Worm (Caenorhabditis elegans) whole organism, L3 larva: ENCODE measurements around the gene ife-2.
A peak's percentile ranks its signal among the peaks of the same experiment; 100 is the strongest.

Source experiments
- aly-2 ChIP-seq: fragments of 150-350 bp; optimal IDR thresholded peaks from 2 replicates; lab custom pipeline; 2014; ENCODE audit warnings: missing biosample characterization, missing genetic modification characterization
- ceh-16 ChIP-seq: sonication (generic microtip); optimal IDR thresholded peaks from 2 replicates; lab custom pipeline; 2017; ENCODE audit warnings: missing biosample characterization, missing genetic modification characterization
- ceh-28 ChIP-seq: fragments of 150-350 bp; optimal IDR thresholded peaks from 2 replicates; lab custom pipeline; 2014; ENCODE audit warnings: missing biosample characterization, missing genetic modification reagents, missing genetic modification characterization
- ceh-82 ChIP-seq: fragments of 150-350 bp; optimal IDR thresholded peaks from 2 replicates; lab custom pipeline; 2014; ENCODE audit warnings: missing biosample characterization, missing genetic modification characterization
- daf-12 ChIP-seq: fragments of 150-350 bp; optimal IDR thresholded peaks from 2 replicates; lab custom pipeline; 2014; ENCODE audit warnings: missing biosample characterization, missing genetic modification reagents, missing genetic modification characterization
- egl-27 ChIP-seq: sonication (generic microtip); optimal IDR thresholded peaks from 4 replicates; lab custom pipeline; 2017; ENCODE audit warnings: missing biosample characterization, missing genetic modification reagents, missing genetic modification characterization
- elt-3 ChIP-seq, 3 experiments: fragments of 150-350 bp in 1 of 3; sonication (generic microtip) in 2 of 3; optimal IDR thresholded peaks; 2 replicates in 2 of 3; 4 replicates in 1 of 3; lab custom pipeline; 2014 to 2017; ENCODE audit warnings: missing biosample characterization in 3 of 3, missing genetic modification characterization in 3 of 3
- eor-1 ChIP-seq, 2 experiments: fragments of 150-350 bp; optimal IDR thresholded peaks; 2 replicates each; lab custom pipeline; 2014 to 2018; ENCODE audit warnings: missing biosample characterization in 2 of 2, missing genetic modification characterization in 2 of 2
- fkh-2 ChIP-seq: fragments of 150-350 bp; optimal IDR thresholded peaks from 2 replicates; lab custom pipeline; 2014; ENCODE audit warnings: missing biosample characterization, missing genetic modification reagents, missing genetic modification characterization
- fos-1 ChIP-seq: fragments of 150-350 bp; optimal IDR thresholded peaks from 2 replicates; lab custom pipeline; 2014; ENCODE audit warnings: missing biosample characterization, missing genetic modification characterization
- hmg-11 ChIP-seq: sonication (generic microtip); optimal IDR thresholded peaks from 2 replicates; lab custom pipeline; 2016; ENCODE audit warnings: missing genetic modification characterization, missing compliant biosample characterization
- jun-1 ChIP-seq: fragments of 150-350 bp; optimal IDR thresholded peaks from 2 replicates; lab custom pipeline; 2014; ENCODE audit warnings: missing biosample characterization, missing genetic modification reagents, missing genetic modification characterization
- lin-39 ChIP-seq: fragments of 150-350 bp; optimal IDR thresholded peaks from 2 replicates; lab custom pipeline; 2018; ENCODE audit warnings: missing biosample characterization, missing genetic modification reagents, missing genetic modification characterization
- lsy-12 ChIP-seq: sonication (generic microtip); optimal IDR thresholded peaks from 2 replicates; lab custom pipeline; 2016; ENCODE audit warnings: mild to moderate bottlenecking, missing genetic modification characterization, missing compliant biosample characterization
- mdl-1 ChIP-seq: fragments of 150-350 bp; optimal IDR thresholded peaks from 2 replicates; lab custom pipeline; 2014; ENCODE audit warnings: missing biosample characterization, missing genetic modification characterization
- nfya-1 ChIP-seq: sonication (generic microtip); optimal IDR thresholded peaks from 2 replicates; lab custom pipeline; 2017; ENCODE audit warnings: missing genetic modification characterization, mild to moderate bottlenecking, missing compliant biosample characterization, antibody characterized with exemption, moderate library complexity; ENCODE audit not compliant: insufficient read depth
- nhr-12 ChIP-seq: fragments of 150-350 bp; optimal IDR thresholded peaks from 2 replicates; lab custom pipeline; 2014; ENCODE audit warnings: missing biosample characterization, missing genetic modification characterization
- nhr-23 ChIP-seq: fragments of 150-350 bp; optimal IDR thresholded peaks from 2 replicates; lab custom pipeline; 2014; ENCODE audit warnings: missing biosample characterization, missing genetic modification reagents, missing genetic modification characterization
- nhr-237 ChIP-seq: fragments of 150-350 bp; optimal IDR thresholded peaks from 2 replicates; lab custom pipeline; 2014; ENCODE audit warnings: missing biosample characterization, missing genetic modification characterization
- nhr-25 ChIP-seq: sonication (generic microtip); optimal IDR thresholded peaks from 2 replicates; lab custom pipeline; 2017; ENCODE audit warnings: missing biosample characterization, missing genetic modification characterization
- nhr-28 ChIP-seq: fragments of 150-350 bp; optimal IDR thresholded peaks from 2 replicates; lab custom pipeline; 2014; ENCODE audit warnings: missing biosample characterization, missing genetic modification characterization
- nhr-43 ChIP-seq: sonication (generic microtip); optimal IDR thresholded peaks from 2 replicates; lab custom pipeline; 2016; ENCODE audit warnings: mild to moderate bottlenecking, missing genetic modification characterization, missing compliant biosample characterization; ENCODE audit not compliant: poor library complexity, severe bottlenecking
- nhr-67 ChIP-seq: fragments of 150-350 bp; optimal IDR thresholded peaks from 2 replicates; lab custom pipeline; 2014; ENCODE audit warnings: missing biosample characterization, missing genetic modification characterization
- nhr-76 ChIP-seq: fragments of 150-350 bp; sonication (generic microtip); optimal IDR thresholded peaks from 5 replicates; lab custom pipeline; 2014; ENCODE audit warnings: missing biosample characterization, missing genetic modification characterization
- nhr-77 ChIP-seq: fragments of 150-350 bp; optimal IDR thresholded peaks from 2 replicates; lab custom pipeline; 2014; ENCODE audit warnings: missing biosample characterization, missing genetic modification characterization
- pha-4 ChIP-seq: fragments of 150-350 bp; optimal IDR thresholded peaks from 2 replicates; lab custom pipeline; 2014; ENCODE audit warnings: missing biosample characterization, missing genetic modification reagents, missing genetic modification characterization
- pqm-1 ChIP-seq: fragments of 150-350 bp; optimal IDR thresholded peaks from 2 replicates; lab custom pipeline; 2017; ENCODE audit warnings: missing biosample characterization, missing genetic modification characterization, inconsistent platforms
- sea-2 ChIP-seq: fragments of 150-350 bp; sonication (generic microtip); optimal IDR thresholded peaks from 4 replicates; lab custom pipeline; 2014; ENCODE audit warnings: missing biosample characterization, missing genetic modification reagents, missing genetic modification characterization
- skn-1 ChIP-seq: fragments of 150-350 bp; optimal IDR thresholded peaks from 2 replicates; lab custom pipeline; 2014; ENCODE audit warnings: missing biosample characterization, missing genetic modification characterization
- tbx-2 ChIP-seq: sonication (generic microtip); optimal IDR thresholded peaks from 2 replicates; lab custom pipeline; 2016; ENCODE audit warnings: mild to moderate bottlenecking, missing genetic modification characterization, missing compliant biosample characterization
- unc-39 ChIP-seq: sonication (generic microtip); optimal IDR thresholded peaks from 4 replicates; lab custom pipeline; 2017; ENCODE audit warnings: missing biosample characterization, missing genetic modification characterization
- unc-62 ChIP-seq: fragments of 150-350 bp; sonication (generic microtip); optimal IDR thresholded peaks from 4 replicates; lab custom pipeline; 2014; ENCODE audit warnings: missing biosample characterization, missing genetic modification reagents, missing genetic modification characterization
- zag-1 ChIP-seq: fragments of 150-350 bp; optimal IDR thresholded peaks from 2 replicates; lab custom pipeline; 2014; ENCODE audit warnings: missing biosample characterization, missing genetic modification characterization
- ztf-11 ChIP-seq: fragments of 150-350 bp; optimal IDR thresholded peaks from 2 replicates; lab custom pipeline; 2014; ENCODE audit warnings: missing biosample characterization, missing genetic modification characterization

The ife-2 gene

DNA sequence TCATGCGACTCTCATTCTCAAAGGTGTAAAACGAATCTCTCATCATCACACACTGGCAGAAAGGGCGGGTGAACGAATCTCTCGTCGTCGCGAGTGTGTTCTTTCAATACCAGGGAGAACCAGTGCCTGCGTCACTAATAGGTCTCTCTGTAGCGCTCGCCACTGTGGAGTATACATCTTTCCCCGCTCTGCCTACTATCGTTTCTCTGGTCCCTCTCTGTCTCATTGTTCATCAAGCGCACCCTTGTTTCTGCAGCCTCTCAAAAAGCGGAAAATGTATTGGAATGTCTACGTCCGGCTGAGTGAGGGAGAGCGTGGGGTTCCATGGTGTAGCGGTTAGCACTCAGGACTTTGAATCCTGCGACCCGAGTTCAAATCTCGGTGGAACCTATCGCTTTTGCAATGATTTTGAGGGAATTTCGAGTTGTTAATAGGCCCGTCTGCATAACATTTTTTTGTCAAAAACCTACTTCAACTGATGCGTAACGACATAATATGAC lies 27.6 kb upstream of the ife-2 start (continued):
- no peak for TF ChIP-seq ztf-11
- peak; percentile 31 for TF ChIP-seq nhr-76 (tag; lab: Kevin White, UChicago)
- TF ChIP-seq egl-27 (tag; lab: Kevin White, UChicago): peak; percentile 83
- peak; percentile 83 for TF ChIP-seq pqm-1 (tag; lab: Kevin White, UChicago)
- TF ChIP-seq eor-1 (tag; optimal IDR thresholded peaks at IDR 0.05; lab: Kevin White, UChicago): peak in 1 of 2 experiments; percentile 63
- TF ChIP-seq skn-1 (tag; lab: Kevin White, UChicago): peak; percentile 94
- TF ChIP-seq lsy-12 (tag; lab: Kevin White, UChicago): peak; percentile 78
- TF ChIP-seq pha-4 (tag; lab: Kevin White, UChicago): peak; percentile 91
- TF ChIP-seq unc-39 (tag; lab: Kevin White, UChicago): no peak
- TF ChIP-seq tbx-2: peak; percentile 95
- TF ChIP-seq nhr-23 (tag; lab: Kevin White, UChicago): peak; percentile 88
- peak; percentile 89 for TF ChIP-seq nhr-43 (tag; lab: Kevin White, UChicago)
- TF ChIP-seq aly-2: peak; percentile 71
- TF ChIP-seq nfya-1: peak; percentile 79
- TF ChIP-seq unc-62 (GFP tag; lab: Kevin White, UChicago): no peak
- TF ChIP-seq zag-1 (tag; lab: Kevin White, UChicago): no peak
- peak; percentile 97 for TF ChIP-seq jun-1 (tag; lab: Kevin White, UChicago)
- peak; percentile 98 for TF ChIP-seq hmg-11
- peak; percentile 90 for TF ChIP-seq nhr-25 (tag; lab: Kevin White, UChicago)
- TF ChIP-seq ceh-82 (tag; lab: Kevin White, UChicago): peak; percentile 88
- TF ChIP-seq, all 47 proteins: peak for 32

DNA sequence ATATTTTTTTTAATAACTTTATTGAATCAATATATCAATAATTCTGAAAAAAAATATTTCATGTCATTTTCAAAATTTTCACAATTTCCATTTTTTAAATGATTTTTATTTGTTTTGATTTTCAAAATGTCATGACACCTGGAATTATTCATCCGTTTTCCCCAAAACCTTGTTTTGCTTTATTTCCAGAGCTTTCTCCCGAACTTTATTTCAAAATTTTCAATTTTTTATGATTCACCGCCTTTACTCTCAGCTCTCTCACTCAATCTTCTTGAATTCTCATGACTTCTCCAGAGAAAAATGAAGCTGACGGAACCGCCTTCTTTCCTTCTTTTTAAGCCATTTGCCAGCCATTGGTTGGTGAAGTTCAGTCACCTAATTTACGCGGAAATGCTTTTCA lies 22.1 kb upstream of the ife-2 start, which contains the start of gene R04A9.1:
Gene R04A9.1 (plus strand): TSS at position 301 of the 400 bp plus-strand sequence.
- no peak for TF ChIP-seq nhr-23 (tag; lab: Kevin White, UChicago)

DNA sequence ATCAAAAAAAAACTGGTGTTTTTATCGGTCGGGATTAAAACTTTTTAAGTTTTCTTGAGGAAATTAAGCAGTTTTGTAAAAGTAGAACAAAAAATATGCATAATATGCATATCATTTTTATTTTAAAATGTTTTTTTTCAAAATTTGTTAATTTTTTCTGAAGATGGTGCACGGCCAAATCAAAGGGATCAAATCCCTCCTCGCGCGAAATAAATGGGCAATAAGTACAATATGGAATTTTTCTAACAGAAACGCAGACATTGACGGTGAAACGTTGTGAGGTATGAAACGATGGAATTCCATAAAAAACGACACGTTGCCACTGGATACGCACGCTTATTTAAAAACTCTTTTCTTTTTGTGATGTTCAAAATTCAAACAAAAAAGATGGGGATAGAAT lies 20.4 kb upstream of the ife-2 start:
- TF ChIP-seq pha-4 (tag; lab: Kevin White, UChicago): no peak
- peak; percentile 12 for TF ChIP-seq jun-1 (tag; lab: Kevin White, UChicago)
- TF ChIP-seq nhr-67: no peak
- peak; percentile 39 for TF ChIP-seq nhr-43 (tag; lab: Kevin White, UChicago)
- peak; percentile 25 for TF ChIP-seq nhr-23 (tag; lab: Kevin White, UChicago)
- no peak for TF ChIP-seq nfya-1

DNA sequence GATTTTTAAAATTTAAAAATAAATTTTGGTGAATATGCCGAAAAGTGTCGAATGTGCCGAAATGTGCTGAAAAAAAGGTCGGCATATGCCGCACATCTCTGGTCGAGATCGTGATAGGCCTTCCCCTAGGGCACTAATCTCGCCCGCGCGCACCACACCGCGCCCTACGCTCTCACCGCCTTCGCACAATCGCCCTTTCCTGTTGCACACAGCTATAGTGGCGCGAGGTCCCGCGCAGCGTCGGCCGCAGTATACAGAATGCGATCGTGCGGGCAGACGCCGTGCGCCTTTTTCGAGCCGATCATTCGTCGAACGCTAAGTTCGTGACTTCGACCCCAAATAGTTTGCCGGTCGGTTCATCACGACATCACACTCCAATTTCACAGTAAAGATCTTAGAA lies 17.0 kb upstream of the ife-2 start:
- TF ChIP-seq nhr-43 (tag; lab: Kevin White, UChicago) (no peak), eor-1 (tag; optimal IDR thresholded peaks at IDR 0.05; lab: Kevin White, UChicago) (no peak), fos-1 (no peak), nhr-237 (tag; lab: Kevin White, UChicago) (no peak), fkh-2 (no peak), lin-39 (tag; lab: Kevin White, UChicago) (no peak), nhr-12 (tag; lab: Kevin White, UChicago) (no peak), hmg-11 (no peak), nhr-67 (no peak), nhr-77 (tag; lab: Kevin White, UChicago) (no peak), elt-3 (tag; optimal IDR thresholded peaks at IDR 0.05; lab: Kevin White, UChicago) (no peak)
- TF ChIP-seq, all 47 proteins: peak for 0

DNA sequence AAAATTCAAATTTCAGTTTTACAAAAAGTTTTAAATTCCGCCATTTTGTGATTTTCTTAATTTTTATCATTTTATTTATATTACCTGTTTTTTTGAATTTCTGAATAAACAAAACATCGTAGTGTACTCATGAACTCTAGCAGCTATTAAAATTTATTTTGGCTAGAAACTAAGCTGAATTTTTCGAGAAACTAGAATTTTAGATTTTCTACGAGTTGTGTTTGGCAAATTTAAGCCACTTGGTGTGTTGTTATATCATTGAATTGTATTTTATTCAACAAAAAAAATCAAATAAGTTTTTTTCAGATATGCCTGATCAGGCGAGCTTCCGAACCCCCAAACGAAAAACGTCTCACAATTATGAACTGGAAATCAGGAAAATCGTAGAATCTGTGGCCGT lies 14.8 kb upstream of the ife-2 start, which contains the start of gene R04A9.6:
Gene R04A9.6 (plus strand): TSS at position 301 of the 400 bp plus-strand sequence.
- no peak for TF ChIP-seq daf-12 (tag; lab: Kevin White, UChicago)
- no peak for TF ChIP-seq mdl-1 (tag; lab: Kevin White, UChicago)
- no peak for TF ChIP-seq nhr-12 (tag; lab: Kevin White, UChicago)
- no peak for TF ChIP-seq fos-1
- TF ChIP-seq nhr-23 (tag; lab: Kevin White, UChicago): no peak
- no peak for TF ChIP-seq nhr-43 (tag; lab: Kevin White, UChicago)
- TF ChIP-seq ceh-16 (tag; lab: Kevin White, UChicago): no peak
- no peak for TF ChIP-seq sea-2 (GFP tag; lab: Kevin White, UChicago)
- no peak for TF ChIP-seq nhr-25 (tag; lab: Kevin White, UChicago)
- no peak for TF ChIP-seq nhr-28 (tag; lab: Kevin White, UChicago)
- TF ChIP-seq nhr-237 (tag; lab: Kevin White, UChicago): no peak
- no peak for TF ChIP-seq ceh-28 (tag; lab: Kevin White, UChicago)
- no peak for TF ChIP-seq tbx-2
- TF ChIP-seq unc-39 (tag; lab: Kevin White, UChicago): no peak
- TF ChIP-seq egl-27 (tag; lab: Kevin White, UChicago): no peak
- TF ChIP-seq elt-3 (tag; optimal IDR thresholded peaks at IDR 0.05; lab: Kevin White, UChicago): no peak
- no peak for TF ChIP-seq zag-1 (tag; lab: Kevin White, UChicago)
